Worm (Caenorhabditis elegans): ENCODE results near the gene pis-1.
"Not testable (repeated sequence)": the region's sequence is repeated elsewhere in the genome, so short reads cannot be mapped to it uniquely, and the experiment has no call there.

pis-1 gene

DNA sequence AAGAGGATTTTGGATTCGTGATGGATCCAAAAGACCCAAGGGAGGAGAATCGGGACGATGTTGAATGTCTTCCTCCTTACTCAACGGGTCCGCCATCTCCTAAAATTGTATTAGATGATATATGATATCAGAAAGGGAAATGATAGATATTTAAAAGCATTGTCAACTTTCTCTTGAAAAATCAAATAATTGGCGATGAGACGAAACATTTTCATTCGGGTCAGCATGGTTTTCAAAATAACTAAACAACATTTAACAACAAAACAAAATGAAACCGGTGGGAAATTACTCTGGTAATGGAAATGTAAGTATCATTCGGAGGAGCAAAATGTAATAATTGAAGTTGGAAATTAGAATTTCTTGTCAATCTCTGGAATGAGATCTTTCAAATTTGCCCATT lies at the start of gene pis-1:
pis-1 (minus strand) TSS at position 101 of the 400 bp plus-strand sequence.
- TF ChIP-seq pha-4 (GFP tag; IDR thresholded peaks at IDR 0.05): no peak
- no peak for TF ChIP-seq pha-4 (tag; optimal IDR thresholded peaks at IDR 0.05)
- no peak for TF ChIP-seq php-3 (GFP tag; IDR thresholded peaks at IDR 0.05)
- no peak for TF ChIP-seq F10B5.3 (tag; optimal IDR thresholded peaks at IDR 0.05)
- no peak for TF ChIP-seq mes-2 (tag; optimal IDR thresholded peaks at IDR 0.05; ENCODE audit: poor library complexity, severe bottlenecking)
- no peak for TF ChIP-seq unc-130 (GFP tag; optimal IDR thresholded peaks at IDR 0.05)

DNA sequence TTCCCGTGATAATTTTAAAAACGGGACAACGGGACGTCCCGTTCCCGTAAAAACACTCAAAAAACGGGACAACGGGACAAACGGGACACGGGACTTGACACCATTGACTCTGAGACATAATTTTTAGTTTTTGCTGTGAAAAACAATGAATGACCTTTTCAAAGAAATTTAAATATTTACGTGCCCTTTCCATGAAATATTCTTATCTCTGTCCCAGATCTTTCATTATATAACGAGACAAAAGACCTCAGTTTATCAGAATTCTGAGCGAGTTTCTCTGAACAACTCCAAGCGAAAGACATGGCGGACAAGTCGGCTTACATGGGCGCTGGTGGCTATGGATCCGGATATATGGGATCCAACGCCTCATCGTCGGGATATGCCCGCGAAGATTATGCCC lies 47.4 kb upstream of the pis-1 start, which contains the start of gene nspd-2:
nspd-2 (plus strand) TSS at position 301 of the 400 bp plus-strand sequence.
- TF ChIP-seq unc-62 (GFP tag; optimal IDR thresholded peaks at IDR 0.05 in 1 of 2) (peak in 1 of 2 experiments; percentile 71), unc-62 (tag; optimal IDR thresholded peaks at IDR 0.05) (no peak), pha-4 (GFP tag; IDR thresholded peaks at IDR 0.05) (no peak), pha-4 (tag; optimal IDR thresholded peaks at IDR 0.05) (no peak)

- TF ChIP-seq hmg-1.1 (GFP tag; IDR thresholded peaks at IDR 0.05) (no peak), dve-1 (tag; optimal IDR thresholded peaks at IDR 0.05; ENCODE audit: insufficient read depth) (no peak), hlh-30 (tag; optimal IDR thresholded peaks at IDR 0.05; ENCODE audit: insufficient read depth) (no peak), mxl-2 (GFP tag; conservative IDR thresholded peaks at IDR 0.05) (no peak), dmd-9 (GFP tag; IDR thresholded peaks at IDR 0.05) (no peak), dmd-8 (GFP tag; IDR thresholded peaks at IDR 0.05) (no peak), F49E8.2 (tag; optimal IDR thresholded peaks at IDR 0.05; ENCODE audit: borderline replicate concordance) (no peak), unc-130 (GFP tag; optimal IDR thresholded peaks at IDR 0.05) (no peak), madf-5 (GFP tag; IDR thresholded peaks at IDR 0.05) (no peak), unc-39 (tag; optimal IDR thresholded peaks at IDR 0.05) (no peak), lin-29 (GFP tag; IDR thresholded peaks at IDR 0.05) (no peak), lin-13 (GFP tag; optimal IDR thresholded peaks at IDR 0.05) (no peak)
Observed at ce11 chrIV:9842071-9842470, 45.7 kb upstream of the pis-1 start, which contains the start of gene K07F5.17. Gene K07F5.17 (plus strand): TSS chrIV:9842371.

DNA sequence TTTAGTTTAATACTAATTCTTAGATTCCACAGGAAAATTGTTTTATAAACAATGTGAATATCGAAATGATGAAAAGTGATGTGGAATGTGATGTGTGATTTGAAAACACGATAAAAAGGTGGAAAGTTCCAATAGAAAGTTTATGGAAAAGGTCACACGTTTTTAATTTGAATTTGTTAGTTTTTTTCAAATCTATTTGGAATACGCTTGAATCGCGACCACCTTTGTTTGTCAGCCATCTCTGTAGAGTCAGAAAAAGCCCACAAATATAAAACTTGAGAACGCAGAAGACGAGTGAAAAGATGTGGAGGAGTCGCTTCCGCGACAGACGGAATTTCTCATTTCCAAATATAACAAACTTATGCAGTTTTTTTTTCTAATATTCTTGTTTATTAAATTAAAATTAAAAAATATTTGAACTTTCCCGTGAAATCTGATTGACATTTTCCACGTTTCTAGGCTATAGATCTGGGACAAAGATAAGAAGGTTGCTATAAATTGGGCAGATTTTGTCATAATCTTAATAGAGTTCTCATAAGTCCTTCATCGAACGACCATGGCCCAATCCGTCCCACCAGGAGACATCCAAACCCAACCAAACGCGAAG lies 44.7 kb upstream of the pis-1 start, which contains the start of the genes kin-24 and msp-56:
kin-24 (minus strand) TSS at position 101 of the 607 bp plus-strand sequence.
msp-56 (plus strand) TSS at position 557 of the 607 bp plus-strand sequence.
- TF ChIP-seq Y105C5A.15 (GFP tag; IDR thresholded peaks at IDR 0.05): no peak
- 0 out of 2 replicates have a peak, but pooled peaks have one; percentile 35 for TF ChIP-seq dmd-8 (GFP tag; IDR thresholded peaks at IDR 0.05)

ce11 chrIV:9837349-9837748 lies 41.0 kb upstream of the pis-1 start, which contains the start of gene msp-10:
Gene msp-10 (plus strand): TSS chrIV:9837649.
- TF ChIP-seq ceh-20 (GFP tag; IDR thresholded peaks at IDR 0.05); php-3 (GFP tag; IDR thresholded peaks at IDR 0.05); unc-62 (GFP tag; optimal IDR thresholded peaks at IDR 0.05 in 1 of 2); unc-62 (tag; optimal IDR thresholded peaks at IDR 0.05): not testable (repeated sequence)

- TF ChIP-seq arid-1 (GFP tag; conservative IDR thresholded peaks at IDR 0.05) (no peak), ceh-44 (GFP tag; IDR thresholded peaks at IDR 0.05) (no peak), ces-1 (GFP tag; optimal IDR thresholded peaks at IDR 0.05) (no peak), php-3 (GFP tag; IDR thresholded peaks at IDR 0.05) (no peak), unc-39 (tag; optimal IDR thresholded peaks at IDR 0.05) (no peak), zag-1 (tag; optimal IDR thresholded peaks at IDR 0.05) (no peak), F49E8.2 (tag; optimal IDR thresholded peaks at IDR 0.05; ENCODE audit: borderline replicate concordance) (no peak), hlh-30 (tag; optimal IDR thresholded peaks at IDR 0.05; ENCODE audit: insufficient read depth) (no peak), nhr-41 (GFP tag; IDR thresholded peaks at IDR 0.05) (no peak)
Observed at ce11 chrIV:9836317-9836716, 39.9 kb upstream of the pis-1 start, which contains the start of gene msp-81. Gene msp-81 (minus strand): TSS chrIV:9836417.

- TF ChIP-seq aha-1 (tag): peak; percentile 95
- no peak for TF ChIP-seq vab-7 (GFP tag; IDR thresholded peaks at IDR 0.05)
Observed at ce11 chrIV:9833337-9833736, 36.9 kb upstream of the pis-1 start.
